Worm (Caenorhabditis elegans): ENCODE measurements around the gene C18B2.3.

DNA sequence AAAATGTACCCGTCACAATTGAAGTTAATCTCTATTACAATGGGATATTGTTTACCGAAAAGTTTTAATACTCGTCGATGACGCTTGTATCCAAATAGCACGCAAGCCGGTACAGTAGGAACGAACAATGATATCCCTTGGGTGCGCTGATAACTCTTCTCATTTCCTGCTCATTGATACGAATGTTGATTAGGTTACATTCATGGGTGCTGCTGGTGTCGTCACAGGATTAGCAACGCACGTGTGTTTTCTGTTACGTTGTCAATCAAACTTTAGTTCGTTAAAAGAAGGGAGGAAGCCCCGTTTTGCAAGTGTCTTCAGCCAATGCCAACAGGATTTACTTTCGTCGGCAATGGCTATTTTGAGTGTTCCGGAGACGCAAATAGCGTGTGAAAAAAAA lies 18.2 kb upstream of the C18B2.3 start:
- TF ChIP-seq nhr-11 (tag; optimal IDR thresholded peaks at IDR 0.05) (no peak), snpc-4 (tag; optimal IDR thresholded peaks at IDR 0.05) (no peak)
